Worm (Caenorhabditis elegans): Measurements from ENCODE around the gene F23A7.8.

DNA sequence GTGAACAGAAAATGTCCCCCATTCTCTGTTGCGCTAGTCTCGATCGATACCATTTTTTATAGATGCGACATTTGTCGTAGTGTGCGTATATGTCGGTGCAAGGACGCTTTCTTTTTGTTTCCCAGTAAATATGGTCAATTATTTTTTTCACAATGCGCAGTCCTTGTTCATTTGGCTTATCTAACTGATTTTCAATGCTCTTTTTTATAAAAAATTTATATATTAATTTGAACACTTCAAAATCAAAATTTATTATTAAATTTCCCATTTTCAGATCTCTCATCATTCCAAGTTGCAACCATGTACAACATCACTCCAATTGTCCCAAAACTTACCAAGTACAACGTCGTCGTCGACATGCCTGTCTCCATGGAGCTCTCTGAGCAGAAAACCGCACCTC lies 3.9 kb downstream of the F23A7.8 start, which contains the start of gene F23A7.1:
- TF ChIP-seq nhr-11 (tag; optimal IDR thresholded peaks at IDR 0.05) (no peak), dve-1 (tag; optimal IDR thresholded peaks at IDR 0.05) (no peak)

All from whole organism, late embryonic.